Fruit fly (Drosophila melanogaster) whole organism, embryonic: ENCODE data around the gene CG1575.

Experiments used
- Abd-B ChIP-seq: fragments of 200-800 bp; sonication (Bioruptor generic); optimal IDR thresholded peaks from 2 replicates; lab custom pipeline; 2018; ENCODE audit warnings: missing biosample characterization, mild to moderate bottlenecking, missing genetic modification characterization, moderate library complexity
- Atf-2 ChIP-seq: fragments of 200-800 bp; sonication (Bioruptor generic); optimal IDR thresholded peaks from 2 replicates; lab custom pipeline; 2016; ENCODE audit warnings: missing biosample characterization, missing genetic modification characterization
- CG10267 ChIP-seq: fragments of 200-800 bp; sonication (Bioruptor generic); optimal IDR thresholded peaks from 2 replicates; lab custom pipeline; 2018; ENCODE audit warnings: missing biosample characterization, mild to moderate bottlenecking, missing genetic modification characterization, moderate library complexity
- CG10366 ChIP-seq: fragments of 200-800 bp; sonication (Bioruptor generic); IDR thresholded peaks from 2 replicates; pipeline ENCODE4 v1.3.6; 2022; ENCODE audit warnings: missing biosample characterization, missing genetic modification characterization
- CG11504 ChIP-seq: fragments of 200-800 bp; sonication (Bioruptor generic); optimal IDR thresholded peaks from 3 replicates; lab custom pipeline; 2019; ENCODE audit warnings: missing biosample characterization, mild to moderate bottlenecking, missing genetic modification characterization, moderate library complexity
- CG13775 ChIP-seq: fragments of 200-800 bp; sonication (Bioruptor generic); optimal IDR thresholded peaks from 3 replicates; lab custom pipeline; 2017; ENCODE audit warnings: missing biosample characterization, mild to moderate bottlenecking, missing genetic modification characterization
- CG1647 ChIP-seq: fragments of 200-800 bp; sonication (Bioruptor generic); optimal IDR thresholded peaks from 3 replicates; lab custom pipeline; 2016; ENCODE audit warnings: missing biosample characterization, missing genetic modification characterization
- CG16813 ChIP-seq: fragments of 200-800 bp; sonication (Bioruptor generic); IDR thresholded peaks from 3 replicates; pipeline ENCODE4 v1.3.6; 2022; ENCODE audit warnings: missing biosample characterization, missing genetic modification characterization; ENCODE audit not compliant: partially characterized antibody
- CG30020 ChIP-seq: fragments of 200-800 bp; optimal IDR thresholded peaks from 2 replicates; lab custom pipeline; 2019; ENCODE audit warnings: missing biosample characterization, mild to moderate bottlenecking, missing genetic modification characterization, moderate library complexity
- CG31388 ChIP-seq: fragments of 200-800 bp; sonication (Bioruptor generic); optimal IDR thresholded peaks from 2 replicates; lab custom pipeline; 2016; ENCODE audit warnings: missing biosample characterization, missing genetic modification characterization
- CG3163 ChIP-seq: fragments of 200-800 bp; sonication (Bioruptor generic); optimal IDR thresholded peaks from 3 replicates; lab custom pipeline; 2016; ENCODE audit warnings: missing biosample characterization, missing genetic modification characterization
- CG4360 ChIP-seq: fragments of 200-800 bp; sonication (Bioruptor generic); IDR thresholded peaks from 2 replicates; pipeline ENCODE4 v1.3.6; 2022; ENCODE audit warnings: missing biosample characterization, missing genetic modification characterization
- CG4730 ChIP-seq: fragments of 200-800 bp; sonication (Bioruptor generic); IDR thresholded peaks from 2 replicates; pipeline ENCODE4 v1.3.6; 2022; ENCODE audit warnings: missing biosample characterization, missing genetic modification characterization
- CG8281 ChIP-seq: fragments of 200-800 bp; sonication (Bioruptor generic); optimal IDR thresholded peaks from 2 replicates; lab custom pipeline; 2018; ENCODE audit warnings: missing biosample characterization, mild to moderate bottlenecking, missing genetic modification characterization, moderate library complexity
- Dek ChIP-seq: fragments of 200-800 bp; sonication (Bioruptor generic); optimal IDR thresholded peaks from 3 replicates; lab custom pipeline; 2019; ENCODE audit warnings: missing biosample characterization, mild to moderate bottlenecking, missing genetic modification characterization, moderate library complexity
- H15 ChIP-seq: fragments of 200-800 bp; sonication (Bioruptor generic); IDR thresholded peaks from 3 replicates; pipeline ENCODE4 v1.3.6; 2022; ENCODE audit warnings: missing biosample characterization, missing genetic modification characterization
- HHEX ChIP-seq: fragments of 200-800 bp; sonication (Bioruptor generic); optimal IDR thresholded peaks from 3 replicates; lab custom pipeline; 2017; ENCODE audit warnings: missing biosample characterization, mild to moderate bottlenecking, missing genetic modification characterization, missing genetic modification reagents
- Jarid2 ChIP-seq: fragments of 200-800 bp; sonication (Bioruptor generic); optimal IDR thresholded peaks from 3 replicates; lab custom pipeline; 2017; ENCODE audit warnings: mild to moderate bottlenecking, missing biosample characterization, missing genetic modification reagents, missing genetic modification characterization
- Mad ChIP-seq: fragments of 200-800 bp; sonication (Bioruptor generic); optimal IDR thresholded peaks from 2 replicates; lab custom pipeline; 2016; ENCODE audit warnings: missing biosample characterization, missing genetic modification characterization
- Opbp ChIP-seq: fragments of 200-800 bp; sonication (Bioruptor generic); IDR thresholded peaks from 3 replicates; pipeline ENCODE4 v1.3.6; 2022; ENCODE audit warnings: missing biosample characterization, missing genetic modification characterization; ENCODE audit not compliant: partially characterized antibody
- Poxn ChIP-seq: fragments of 200-800 bp; sonication (Bioruptor generic); IDR thresholded peaks from 2 replicates; pipeline ENCODE4 v1.3.6; 2022; ENCODE audit warnings: missing biosample characterization, missing genetic modification characterization
- Rx ChIP-seq: fragments of 200-800 bp; sonication (Bioruptor generic); IDR thresholded peaks from 2 replicates; pipeline ENCODE4 v1.3.6; 2022; ENCODE audit warnings: missing biosample characterization, missing genetic modification characterization
- Scr ChIP-seq: fragments of 200-800 bp; sonication (Bioruptor generic); IDR thresholded peaks from 2 replicates; pipeline ENCODE4 v1.3.6; 2022; ENCODE audit warnings: missing biosample characterization, missing genetic modification characterization; ENCODE audit not compliant: partially characterized antibody
- Sox102F ChIP-seq: fragments of 200-800 bp; sonication (Bioruptor generic); optimal IDR thresholded peaks from 2 replicates; lab custom pipeline; 2018; ENCODE audit warnings: missing biosample characterization, mild to moderate bottlenecking, missing genetic modification characterization, moderate library complexity
- amos ChIP-seq: fragments of 200-800 bp; sonication (Bioruptor generic); IDR thresholded peaks from 2 replicates; pipeline ENCODE4 v1.3.6; 2022; ENCODE audit warnings: missing biosample characterization, missing genetic modification characterization; ENCODE audit not compliant: partially characterized antibody
- ase ChIP-seq: fragments of 200-800 bp; sonication (Bioruptor generic); IDR thresholded peaks from 3 replicates; pipeline ENCODE4 v1.3.6; 2022; ENCODE audit warnings: missing biosample characterization, missing genetic modification characterization
- ato ChIP-seq: fragments of 200-800 bp; sonication (Bioruptor generic); IDR thresholded peaks from 2 replicates; pipeline ENCODE4 v1.3.6; 2022; ENCODE audit warnings: missing biosample characterization, missing genetic modification characterization; ENCODE audit not compliant: partially characterized antibody
- bigmax ChIP-seq: fragments of 200-800 bp; sonication (Bioruptor generic); optimal IDR thresholded peaks from 2 replicates; lab custom pipeline; 2018; ENCODE audit warnings: missing biosample characterization, mild to moderate bottlenecking, missing genetic modification characterization
- bowl ChIP-seq: fragments of 200-800 bp; sonication (Bioruptor generic); IDR thresholded peaks from 2 replicates; pipeline ENCODE4 v1.3.6; 2022; ENCODE audit warnings: missing biosample characterization, missing genetic modification characterization
- bsh ChIP-seq, 2 experiments: fragments of 200-800 bp; sonication (Bioruptor generic); optimal IDR thresholded peaks; 2 replicates each; lab custom pipeline; 2017 to 2018; ENCODE audit warnings: mild to moderate bottlenecking in 2 of 2, missing biosample characterization in 2 of 2, missing genetic modification characterization in 2 of 2, moderate library complexity in 1 of 2
- cg ChIP-seq: fragments of 200-800 bp; sonication (Bioruptor generic); optimal IDR thresholded peaks from 3 replicates; lab custom pipeline; 2019; ENCODE audit warnings: missing biosample characterization, mild to moderate bottlenecking, missing genetic modification characterization, moderate library complexity
- dan ChIP-seq: fragments of 200-800 bp; sonication (Bioruptor generic); IDR thresholded peaks from 2 replicates; pipeline ENCODE4 v1.3.6; 2022; ENCODE audit warnings: missing biosample characterization, missing genetic modification characterization
- dati ChIP-seq: fragments of 200-800 bp; sonication (Bioruptor generic); IDR thresholded peaks from 2 replicates; pipeline ENCODE4 v1.3.6; 2022; ENCODE audit warnings: missing biosample characterization, missing genetic modification characterization
- ems ChIP-seq: fragments of 200-800 bp; sonication (Bioruptor generic); optimal IDR thresholded peaks from 3 replicates; lab custom pipeline; 2016; ENCODE audit warnings: missing biosample characterization, missing genetic modification characterization
- fd102C ChIP-seq: fragments of 200-800 bp; sonication (Bioruptor generic); optimal IDR thresholded peaks from 2 replicates; lab custom pipeline; 2018; ENCODE audit warnings: missing biosample characterization, mild to moderate bottlenecking, missing genetic modification characterization, moderate library complexity
- fd64A ChIP-seq: fragments of 200-800 bp; sonication (Bioruptor generic); optimal IDR thresholded peaks from 3 replicates; lab custom pipeline; 2018; ENCODE audit warnings: missing biosample characterization, mild to moderate bottlenecking, missing genetic modification characterization
- gcm2 ChIP-seq: fragments of 200-800 bp; sonication (Bioruptor generic); optimal IDR thresholded peaks from 2 replicates; lab custom pipeline; 2016; ENCODE audit warnings: missing biosample characterization, missing genetic modification characterization
- lab ChIP-seq: fragments of 200-800 bp; sonication (Bioruptor generic); optimal IDR thresholded peaks from 3 replicates; lab custom pipeline; 2017; ENCODE audit warnings: missing biosample characterization, missing genetic modification characterization, mild to moderate bottlenecking, moderate library complexity, missing genetic modification reagents
- nau ChIP-seq: fragments of 200-800 bp; sonication (Bioruptor generic); optimal IDR thresholded peaks from 3 replicates; lab custom pipeline; 2017; ENCODE audit warnings: missing biosample characterization, mild to moderate bottlenecking, missing genetic modification characterization, missing genetic modification reagents
- nmo ChIP-seq: fragments of 200-800 bp; sonication (Bioruptor generic); optimal IDR thresholded peaks from 2 replicates; lab custom pipeline; 2018; ENCODE audit warnings: missing biosample characterization, mild to moderate bottlenecking, missing genetic modification characterization, moderate library complexity
- p53 ChIP-seq: fragments of 200-800 bp; sonication (Bioruptor generic); optimal IDR thresholded peaks from 2 replicates; lab custom pipeline; 2016; ENCODE audit warnings: missing biosample characterization, missing genetic modification characterization
- prd ChIP-seq, 3 experiments: fragments of >200 bp in 2 of 3; fragments of 200-800 bp in 1 of 3; sonication (Bioruptor generic) in 1 of 3; optimal IDR thresholded peaks in 2 of 3; IDR thresholded peaks in 1 of 3; 2 replicates in 2 of 3; 3 replicates in 1 of 3; pipeline versions ENCODE4 v1.3.6 to Lab custom; 2017 to 2022; ENCODE audit warnings: missing biosample characterization in 1 of 3, missing genetic modification characterization in 1 of 3
- pros ChIP-seq: fragments of 200-800 bp; sonication (Bioruptor generic); optimal IDR thresholded peaks from 3 replicates; lab custom pipeline; 2019; ENCODE audit warnings: missing biosample characterization, mild to moderate bottlenecking, missing genetic modification characterization, moderate library complexity
- sug ChIP-seq: fragments of 200-800 bp; optimal IDR thresholded peaks from 2 replicates; lab custom pipeline; 2019; ENCODE audit warnings: missing biosample characterization, mild to moderate bottlenecking, missing genetic modification characterization, moderate library complexity
- vfl ChIP-seq: fragments of 200-800 bp; sonication (Bioruptor generic); optimal IDR thresholded peaks from 2 replicates; lab custom pipeline; 2016; ENCODE audit warnings: missing biosample characterization, missing genetic modification characterization
- zen2 ChIP-seq: fragments of 200-800 bp; sonication (Bioruptor generic); IDR thresholded peaks from 3 replicates; pipeline ENCODE4 v1.3.6; 2022; ENCODE audit warnings: missing biosample characterization, missing genetic modification characterization; ENCODE audit not compliant: partially characterized antibody
- zfh1 ChIP-seq: fragments of 200-800 bp; sonication (Bioruptor generic); IDR thresholded peaks from 3 replicates; pipeline ENCODE4 v1.3.6; 2022; ENCODE audit warnings: missing biosample characterization, missing genetic modification characterization

The CG1575 gene

DNA sequence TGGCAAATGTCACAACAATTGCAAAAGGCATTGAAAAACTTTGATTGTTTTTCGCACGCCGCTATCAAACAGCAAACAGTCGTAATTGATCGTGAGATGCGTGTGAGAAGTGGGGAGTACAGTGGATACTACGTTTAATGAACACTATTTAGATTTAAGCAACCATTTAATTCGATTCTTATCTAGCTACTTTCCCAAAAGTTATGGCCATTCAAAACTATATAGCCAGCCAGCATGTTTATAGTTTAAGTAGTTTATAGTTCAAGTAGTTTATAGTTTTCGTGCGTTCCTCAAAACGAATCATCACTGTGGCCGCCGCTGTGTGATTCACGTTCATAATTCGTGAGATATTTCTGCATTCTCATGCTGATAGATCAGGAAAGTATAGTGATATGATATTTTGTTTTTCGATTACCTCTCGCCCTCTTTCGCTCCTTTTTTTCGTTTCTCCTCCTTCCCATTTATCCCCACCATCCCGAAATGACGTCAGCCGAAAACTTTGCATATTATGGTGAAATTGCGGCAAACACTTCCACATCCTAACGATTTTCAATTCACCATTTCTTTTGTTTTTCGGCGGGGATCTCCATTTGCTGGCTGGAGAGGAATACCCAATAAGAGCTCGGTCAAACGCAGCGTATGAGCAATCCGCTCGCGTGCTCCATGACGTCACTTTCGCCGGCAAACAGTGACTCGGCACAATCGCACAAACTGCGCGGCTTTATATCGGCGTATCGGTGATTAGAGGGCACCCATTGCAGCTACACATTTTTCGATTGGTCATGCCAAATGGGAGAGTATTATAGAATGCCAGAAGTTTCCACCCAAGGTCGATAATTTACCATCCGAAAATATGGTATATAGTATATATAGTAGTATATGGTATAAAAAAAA, 3.2 kb upstream of the CG1575 start (continued):
- TF ChIP-seq CG30020 (tag; lab: Kevin White, UChicago): no peak
- TF ChIP-seq CG10267: no peak
- TF ChIP-seq ato: no peak
- no peak for TF ChIP-seq prd (optimal IDR thresholded peaks at IDR 0.05; lab: Kevin White, UChicago)
- peak; percentile 47; the same call in 2 of the 3 replicates for TF ChIP-seq prd (GFP tag; IDR thresholded peaks at IDR 0.05; lab: Robert Waterston, UW)
- no peak for TF ChIP-seq bowl (GFP tag; lab: Robert Waterston, UW)
- TF ChIP-seq Sox102F (GFP tag; lab: Kevin White, UChicago): peak; percentile 30
- TF ChIP-seq Opbp (GFP tag; lab: Robert Waterston, UW): no peak
- TF ChIP-seq zfh1 (GFP tag; lab: Robert Waterston, UW): peak; percentile 26; the same call in 1 of the 3 replicates
- TF ChIP-seq CG13775 (GFP tag; lab: Kevin White, UChicago): peak; percentile 11
- peak; percentile 20 for TF ChIP-seq sug
- peak; percentile 23 for TF ChIP-seq Abd-B (GFP tag; lab: Kevin White, UChicago)
- TF ChIP-seq pros (GFP tag; lab: Kevin White, UChicago): no peak
- no peak for TF ChIP-seq amos
- TF ChIP-seq CG16813 (GFP tag; lab: Robert Waterston, UW): no peak
- TF ChIP-seq ems (GFP tag; lab: Kevin White, UChicago): peak; percentile 8
- no peak for TF ChIP-seq fd64A (GFP tag; lab: Kevin White, UChicago)
- TF ChIP-seq CG4730 (GFP tag; lab: Robert Waterston, UW): peak; percentile 43
- TF ChIP-seq CG4360 (GFP tag; lab: Robert Waterston, UW): no peak
- no peak for TF ChIP-seq bigmax (GFP tag; lab: Kevin White, UChicago)
- TF ChIP-seq fd102C (GFP tag; lab: Kevin White, UChicago): no peak
- peak; percentile 79 for TF ChIP-seq Dek
- no peak for TF ChIP-seq dati (GFP tag; lab: Robert Waterston, UW)
- no peak for TF ChIP-seq zen2 (GFP tag; lab: Robert Waterston, UW)
- peak; percentile 16 for TF ChIP-seq nmo (GFP tag; lab: Kevin White, UChicago)
- TF ChIP-seq vfl (GFP tag; lab: Kevin White, UChicago): peak; percentile 76
- TF ChIP-seq bsh (GFP tag; optimal IDR thresholded peaks at IDR 0.05; lab: Kevin White, UChicago): peak in 1 of 2 experiments; percentile 18
- TF ChIP-seq CG1647 (GFP tag; lab: Kevin White, UChicago): peak; percentile 42
- TF ChIP-seq Poxn (GFP tag; lab: Robert Waterston, UW): peak; percentile 72
- TF ChIP-seq H15 (GFP tag; lab: Robert Waterston, UW): 0 out of 3 replicates have a peak, but pooled peaks have one; percentile 9
- TF ChIP-seq HHEX (GFP tag; lab: Kevin White, UChicago): peak; percentile 66
- TF ChIP-seq CG3163: peak; percentile 35
- no peak for TF ChIP-seq ase (GFP tag; lab: Robert Waterston, UW)
- TF ChIP-seq Atf-2 (GFP tag; lab: Kevin White, UChicago): no peak
- no peak for TF ChIP-seq p53 (GFP tag; lab: Kevin White, UChicago)
- TF ChIP-seq CG10366 (GFP tag; lab: Robert Waterston, UW): peak; percentile 72
- no peak for TF ChIP-seq Scr (GFP tag; lab: Robert Waterston, UW)
- TF ChIP-seq Jarid2: peak; percentile 10
- peak; percentile 89 for TF ChIP-seq lab
- TF ChIP-seq nau (GFP tag; lab: Kevin White, UChicago): no peak
- TF ChIP-seq Rx (GFP tag; lab: Robert Waterston, UW): peak; percentile 47; the same call in 1 of the 2 replicates
- TF ChIP-seq cg (GFP tag; lab: Kevin White, UChicago): no peak
- no peak for TF ChIP-seq CG8281
- no peak for TF ChIP-seq dan (GFP tag; lab: Robert Waterston, UW)
- no peak for TF ChIP-seq Mad (GFP tag; lab: Kevin White, UChicago)
- peak; percentile 62 for TF ChIP-seq CG11504 (tag; lab: Kevin White, UChicago)
- TF ChIP-seq CG31388: no peak
- no peak for TF ChIP-seq gcm2 (GFP tag; lab: Kevin White, UChicago)
